Fruit fly (Drosophila melanogaster): Measurements from ENCODE around the gene wek.

Gene wek

DNA sequence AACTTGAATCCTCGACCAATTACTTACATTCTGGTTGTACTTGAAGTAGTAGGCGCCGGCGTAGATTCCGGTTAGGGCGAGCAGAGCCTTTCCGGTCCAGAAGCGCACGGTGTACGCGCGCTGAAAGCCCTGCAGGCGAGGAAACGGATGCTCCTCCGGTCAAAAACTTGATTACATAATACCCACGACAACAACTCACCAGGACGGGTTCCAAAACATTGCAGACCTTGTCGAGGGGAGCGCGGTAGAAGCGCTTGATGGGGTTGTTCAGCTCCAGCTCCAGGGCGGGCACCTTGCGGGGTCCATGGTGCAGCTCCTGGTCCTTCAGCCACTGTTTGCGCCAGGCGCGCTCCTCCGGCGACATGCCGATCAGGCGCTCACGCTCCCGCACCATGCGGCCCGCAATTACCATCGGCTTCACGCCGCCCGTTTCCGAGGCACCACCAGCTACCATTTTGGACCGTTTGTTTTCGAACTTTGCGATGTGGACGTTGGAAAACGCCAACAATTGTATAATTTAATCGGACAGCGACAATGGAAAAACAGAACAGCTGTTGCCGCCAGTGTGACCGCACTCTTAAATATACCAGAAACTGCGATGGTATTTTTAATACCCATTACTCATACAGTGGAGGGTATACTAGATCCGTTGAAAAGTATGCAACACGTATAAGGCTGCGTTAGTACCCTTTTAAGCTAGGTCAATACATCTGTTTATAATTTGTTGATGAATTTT, 17.5 kb downstream of the wek start, which contains the start of gene ND-B17:
Gene ND-B17, minus strand, starts transcription at position 556 of the 736 bp plus-strand sequence.
- no peak for TF ChIP-seq CG15710 (tag; optimal IDR thresholded peaks at IDR 0.05)
- TF ChIP-seq Snoo (tag; optimal IDR thresholded peaks at IDR 0.05): peak; percentile 9

dm6 chr2L:15749313-15749712, 18.8 kb downstream of the wek start:
- TF ChIP-seq CG15710 (tag; optimal IDR thresholded peaks at IDR 0.05) (no peak), Ets98B (GFP tag; IDR thresholded peaks at IDR 0.05) (no peak), Pif1B (GFP tag; optimal IDR thresholded peaks at IDR 0.05) (no peak), CG10348 (GFP tag; IDR thresholded peaks at IDR 0.05) (no peak), fd96Ca (GFP tag; IDR thresholded peaks at IDR 0.05) (no peak), gl (tag; optimal IDR thresholded peaks at IDR 0.05) (no peak), CG8301 (tag; optimal IDR thresholded peaks at IDR 0.05) (no peak)

dm6 chr2L:15748261-15748553, 19.9 kb downstream of the wek start:
- TF ChIP-seq EcR (GFP tag; optimal IDR thresholded peaks at IDR 0.05) (no peak), Snoo (tag; optimal IDR thresholded peaks at IDR 0.05) (no peak), CG14655 (GFP tag; optimal IDR thresholded peaks at IDR 0.05) (no peak), Ets98B (GFP tag; IDR thresholded peaks at IDR 0.05) (no peak), Pif1A (GFP tag; optimal IDR thresholded peaks at IDR 0.05) (no peak), rn (GFP tag; IDR thresholded peaks at IDR 0.05) (no peak), CG32121 (GFP tag; IDR thresholded peaks at IDR 0.05) (no peak), CG13204 (GFP tag; optimal IDR thresholded peaks at IDR 0.05) (no peak), CG17806 (tag; optimal IDR thresholded peaks at IDR 0.05) (no peak), CG15710 (tag; optimal IDR thresholded peaks at IDR 0.05) (no peak), CG34367 (tag; optimal IDR thresholded peaks at IDR 0.05) (no peak), CG8159 (tag; optimal IDR thresholded peaks at IDR 0.05) (no peak), CG12605 (GFP tag; IDR thresholded peaks at IDR 0.05) (no peak), CG9948 (tag; optimal IDR thresholded peaks at IDR 0.05) (no peak)

- TF ChIP-seq EcR (GFP tag; optimal IDR thresholded peaks at IDR 0.05) (peak; percentile 43), D1 (tag; optimal IDR thresholded peaks at IDR 0.05) (no peak)
These were observed 20.5 kb downstream of the wek start, which contains the start of gene CycE for dm6 chr2L:15747394-15748260. Gene CycE (minus strand): TSS chr2L:15748150.

DNA sequence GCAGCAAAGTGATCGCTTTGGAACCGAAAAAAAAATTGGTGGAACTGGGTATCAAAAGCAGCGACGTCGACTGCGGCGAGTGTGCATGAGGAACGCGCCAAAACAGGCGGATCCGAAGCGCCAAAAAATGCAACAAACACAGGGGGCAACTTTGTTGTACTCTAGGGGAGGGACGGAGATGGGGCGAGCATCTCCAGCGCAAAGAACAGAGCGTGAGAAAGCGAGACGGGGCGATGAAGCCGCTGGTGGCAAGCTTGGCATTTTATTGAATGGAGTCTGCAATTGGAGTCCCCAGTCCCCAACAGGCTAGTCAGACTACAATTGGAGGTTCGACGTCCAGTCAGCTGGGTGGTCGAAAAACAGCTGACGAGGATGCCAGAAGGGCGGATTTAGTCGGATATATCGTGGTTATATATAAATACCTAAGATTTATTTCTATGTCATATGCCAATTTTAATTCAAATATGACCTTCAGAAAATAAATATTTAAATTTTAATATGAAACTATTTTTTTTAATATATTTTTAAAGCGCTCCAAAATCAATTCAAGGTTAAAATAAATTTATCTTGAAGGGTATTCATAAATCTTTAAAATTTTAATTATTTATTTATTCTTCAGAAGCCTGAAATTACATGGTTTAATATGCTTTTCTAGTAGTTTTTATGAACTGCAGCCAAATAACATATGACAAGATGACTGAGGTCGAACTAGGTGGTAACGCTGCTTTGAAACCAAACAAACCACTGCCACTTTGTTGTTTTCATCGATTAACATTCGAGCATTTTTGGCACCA, 21.4 kb downstream of the wek start:
- TF ChIP-seq CG4496 (GFP tag; IDR thresholded peaks at IDR 0.05) (peak; percentile 70; the same call in 1 of the 3 replicates), rn (GFP tag; IDR thresholded peaks at IDR 0.05) (0 out of 2 replicates have a peak, but pooled peaks have one; percentile 37), CG8159 (tag; optimal IDR thresholded peaks at IDR 0.05) (peak; percentile 93), fd96Ca (GFP tag; IDR thresholded peaks at IDR 0.05) (no peak; the same call in 2 of the 3 replicates), CG17806 (tag; optimal IDR thresholded peaks at IDR 0.05) (peak; percentile 78), gl (tag; optimal IDR thresholded peaks at IDR 0.05) (no peak), CG13204 (GFP tag; optimal IDR thresholded peaks at IDR 0.05) (peak; percentile 35), CG15710 (tag; optimal IDR thresholded peaks at IDR 0.05) (peak; percentile 89), Pif1B (GFP tag; optimal IDR thresholded peaks at IDR 0.05) (peak; percentile 62), CG14655 (GFP tag; optimal IDR thresholded peaks at IDR 0.05) (no peak), CG10348 (GFP tag; IDR thresholded peaks at IDR 0.05) (no peak), CG32121 (GFP tag; IDR thresholded peaks at IDR 0.05) (peak; percentile 64), D1 (tag; optimal IDR thresholded peaks at IDR 0.05) (peak; percentile 86), CG9948 (tag; optimal IDR thresholded peaks at IDR 0.05) (peak; percentile 89), Pif1A (GFP tag; optimal IDR thresholded peaks at IDR 0.05) (peak; percentile 59), Snoo (tag; optimal IDR thresholded peaks at IDR 0.05) (peak; percentile 84), CG12605 (GFP tag; IDR thresholded peaks at IDR 0.05) (no peak), Ets98B (GFP tag; IDR thresholded peaks at IDR 0.05) (no peak), CG34367 (tag; optimal IDR thresholded peaks at IDR 0.05) (peak; percentile 70), EcR (GFP tag; optimal IDR thresholded peaks at IDR 0.05) (no peak), CG8301 (tag; optimal IDR thresholded peaks at IDR 0.05) (peak; percentile 76)

- TF ChIP-seq CG8301 (tag; optimal IDR thresholded peaks at IDR 0.05) (no peak), CG12605 (GFP tag; IDR thresholded peaks at IDR 0.05) (no peak), CG32121 (GFP tag; IDR thresholded peaks at IDR 0.05) (no peak), CG15710 (tag; optimal IDR thresholded peaks at IDR 0.05) (no peak), Pif1A (GFP tag; optimal IDR thresholded peaks at IDR 0.05) (no peak)
These were observed 22.2 kb downstream of the wek start for dm6 chr2L:15745989-15746388.

Measured in whole organism, pupa.